Worm (Caenorhabditis elegans): ENCODE data around the gene srd-39.

DNA sequence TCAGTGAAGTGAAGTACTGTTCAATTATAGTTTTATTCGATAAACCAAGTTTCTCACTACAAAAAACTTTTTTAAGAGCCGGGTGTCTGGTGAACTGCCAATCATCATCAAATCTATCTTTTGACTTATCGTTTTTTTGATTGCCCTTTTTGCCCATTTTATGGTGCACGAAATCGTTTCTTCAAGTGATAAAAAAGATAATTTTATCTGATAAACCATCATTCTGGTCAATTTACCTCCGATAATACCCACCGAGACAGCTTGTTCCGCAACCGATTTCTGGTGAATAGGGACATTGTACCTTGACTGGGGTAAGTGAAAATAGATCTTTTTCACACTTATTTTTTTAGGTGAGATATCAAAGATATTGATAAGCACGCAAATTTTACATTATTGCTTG lies 42.8 kb downstream of the srd-39 start, which contains the start of gene K08H2.10:
- TF ChIP-seq dao-5 (tag; optimal IDR thresholded peaks at IDR 0.05): no peak
- TF ChIP-seq him-1 (tag; optimal IDR thresholded peaks at IDR 0.05): no peak
- no peak for TF ChIP-seq W03F9.2 (tag; optimal IDR thresholded peaks at IDR 0.05)
